Worm (Caenorhabditis elegans) whole organism, late embryonic: ENCODE measurements around the gene C25F9.6.

ENCODE experiments used
- C08G9.2 ChIP-seq: sonication (generic microtip); optimal IDR thresholded peaks from 2 replicates; lab custom pipeline; 2016; ENCODE audit warnings: mild to moderate bottlenecking, missing genetic modification characterization, moderate library complexity, missing compliant biosample characterization
- C38D4.7 ChIP-seq: fragments of 200-800 bp; sonication (Bioruptor generic); optimal IDR thresholded peaks from 2 replicates; lab custom pipeline; 2018; ENCODE audit warnings: mild to moderate bottlenecking, missing genetic modification characterization, moderate library complexity, missing compliant biosample characterization
- K02D7.2 ChIP-seq: sonication (generic microtip); optimal IDR thresholded peaks from 2 replicates; lab custom pipeline; 2017; ENCODE audit warnings: mild to moderate bottlenecking, missing genetic modification characterization, missing compliant biosample characterization
- K09A11.1 ChIP-seq: sonication (generic microtip); optimal IDR thresholded peaks from 2 replicates; lab custom pipeline; 2017; ENCODE audit warnings: antibody characterized with exemption, mild to moderate bottlenecking, missing genetic modification characterization, missing compliant biosample characterization; ENCODE audit not compliant: insufficient read depth
- ceh-14 ChIP-seq: sonication (generic microtip); optimal IDR thresholded peaks from 2 replicates; lab custom pipeline; 2016; ENCODE audit warnings: missing genotype, missing genetic modification characterization, missing compliant biosample characterization
- ceh-2 ChIP-seq: sonication (generic microtip); optimal IDR thresholded peaks from 2 replicates; lab custom pipeline; 2016; ENCODE audit warnings: missing genotype, missing genetic modification characterization, missing compliant biosample characterization
- ceh-30 ChIP-seq: fragments of 150-350 bp; optimal IDR thresholded peaks from 2 replicates; lab custom pipeline; 2014; ENCODE audit warnings: missing biosample characterization, missing genetic modification characterization
- ceh-31 ChIP-seq: sonication (generic microtip); optimal IDR thresholded peaks from 2 replicates; lab custom pipeline; 2016; ENCODE audit warnings: missing genetic modification characterization, missing compliant biosample characterization
- ceh-6 ChIP-seq: fragments of 200-800 bp; sonication (Bioruptor generic); optimal IDR thresholded peaks from 2 replicates; lab custom pipeline; 2018; ENCODE audit warnings: mild to moderate bottlenecking, missing genetic modification characterization, missing compliant biosample characterization
- che-1 ChIP-seq: sonication (generic microtip); optimal IDR thresholded peaks from 2 replicates; lab custom pipeline; 2016; ENCODE audit warnings: mild to moderate bottlenecking, missing genetic modification characterization, missing compliant biosample characterization
- dmd-4 ChIP-seq: sonication (generic microtip); optimal IDR thresholded peaks from 2 replicates; lab custom pipeline; 2016; ENCODE audit warnings: borderline replicate concordance, missing genetic modification characterization, missing compliant biosample characterization
- dve-1 ChIP-seq: sonication (generic microtip); optimal IDR thresholded peaks from 2 replicates; lab custom pipeline; 2017; ENCODE audit warnings: antibody characterized with exemption, mild to moderate bottlenecking, missing genetic modification characterization, missing compliant biosample characterization
- elt-2 ChIP-seq: sonication (generic microtip); optimal IDR thresholded peaks from 2 replicates; lab custom pipeline; 2016; ENCODE audit warnings: missing genetic modification reagents, missing genetic modification characterization, missing compliant biosample characterization
- ets-4 ChIP-seq: sonication (generic microtip); optimal IDR thresholded peaks from 2 replicates; lab custom pipeline; 2016; ENCODE audit warnings: missing genetic modification characterization, missing compliant biosample characterization
- eyg-1 ChIP-seq: sonication (generic microtip); optimal IDR thresholded peaks from 2 replicates; lab custom pipeline; 2016; ENCODE audit warnings: missing genotype, missing genetic modification characterization, missing compliant biosample characterization
- fkh-10 ChIP-seq: fragments of 150-350 bp; optimal IDR thresholded peaks from 2 replicates; lab custom pipeline; 2014; ENCODE audit warnings: missing biosample characterization, missing genetic modification reagents, missing genetic modification characterization
- hlh-30 ChIP-seq: sonication (generic microtip); optimal IDR thresholded peaks from 2 replicates; lab custom pipeline; 2017; ENCODE audit warnings: antibody characterized with exemption, missing genetic modification characterization, missing compliant biosample characterization; ENCODE audit not compliant: insufficient read depth
- hlh-8 ChIP-seq: sonication (generic microtip); optimal IDR thresholded peaks from 2 replicates; lab custom pipeline; 2016; ENCODE audit warnings: missing genotype, missing genetic modification characterization, missing compliant biosample characterization
- lim-6 ChIP-seq: sonication (generic microtip); optimal IDR thresholded peaks from 2 replicates; lab custom pipeline; 2016; ENCODE audit warnings: missing genetic modification characterization, missing compliant biosample characterization
- lin-11 ChIP-seq: fragments of 200-800 bp; sonication (Bioruptor generic); optimal IDR thresholded peaks from 2 replicates; lab custom pipeline; 2018; ENCODE audit warnings: mild to moderate bottlenecking, missing genetic modification characterization, missing compliant biosample characterization
- mec-3 ChIP-seq: sonication (generic microtip); optimal IDR thresholded peaks from 2 replicates; lab custom pipeline; 2016; ENCODE audit warnings: borderline replicate concordance, missing genetic modification characterization, missing compliant biosample characterization
- odd-2 ChIP-seq: sonication (generic microtip); optimal IDR thresholded peaks from 2 replicates; lab custom pipeline; 2017; ENCODE audit warnings: antibody characterized with exemption, mild to moderate bottlenecking, missing genetic modification characterization, missing compliant biosample characterization
- pag-3 ChIP-seq: sonication (generic microtip); optimal IDR thresholded peaks from 2 replicates; lab custom pipeline; 2016; ENCODE audit warnings: missing compliant biosample characterization, missing genetic modification characterization, borderline replicate concordance
- pax-1 ChIP-seq: fragments of 150-350 bp; optimal IDR thresholded peaks from 2 replicates; lab custom pipeline; 2014; ENCODE audit warnings: missing biosample characterization, missing genetic modification characterization
- rnt-1 ChIP-seq: sonication (generic microtip); optimal IDR thresholded peaks from 2 replicates; lab custom pipeline; 2016; ENCODE audit warnings: missing genetic modification characterization, missing compliant biosample characterization
- sdc-2 ChIP-seq: sonication (generic microtip); optimal IDR thresholded peaks from 2 replicates; lab custom pipeline; 2016; ENCODE audit warnings: missing genotype, missing genetic modification characterization, missing compliant biosample characterization
- tbx-7 ChIP-seq: sonication (generic microtip); optimal IDR thresholded peaks from 2 replicates; lab custom pipeline; 2016; ENCODE audit warnings: missing genotype, missing genetic modification characterization, missing compliant biosample characterization
- unc-3 ChIP-seq, 2 experiments: fragments of 200-800 bp in 1 of 2; sonication (Bioruptor generic) in 1 of 2; sonication (generic microtip) in 1 of 2; conservative IDR thresholded peaks in 1 of 2; optimal IDR thresholded peaks in 1 of 2; 2 replicates each; pipeline versions ENCODE4 v1.3.6 to Lab custom; 2016 to 2022; ENCODE audit warnings: missing compliant biosample characterization in 2 of 2, missing genetic modification characterization in 2 of 2, missing genetic modification reagents in 1 of 2
- unc-42 ChIP-seq: sonication (generic microtip); optimal IDR thresholded peaks from 2 replicates; lab custom pipeline; 2016; ENCODE audit warnings: missing genotype, missing genetic modification characterization, missing compliant biosample characterization
- unc-55 ChIP-seq: sonication (generic microtip); optimal IDR thresholded peaks from 2 replicates; lab custom pipeline; 2017; ENCODE audit warnings: missing biosample characterization, missing genetic modification reagents, missing genetic modification characterization
- unc-86 ChIP-seq: sonication (generic microtip); optimal IDR thresholded peaks from 2 replicates; lab custom pipeline; 2016; ENCODE audit warnings: missing genetic modification characterization, missing compliant biosample characterization
- ztf-16 ChIP-seq: sonication (generic microtip); optimal IDR thresholded peaks from 2 replicates; lab custom pipeline; 2017; ENCODE audit warnings: missing genetic modification characterization, missing compliant biosample characterization

Gene C25F9.6

ce11 chrV:19370189-19370588 is 34.9 kb downstream of the C25F9.6 start, which contains the start of gene Y43F8A.1:
Gene Y43F8A.1, plus strand, starts transcription at chrV:19370489.
- TF ChIP-seq pag-3 (no peak), odd-2 (tag; lab: Kevin White, UChicago) (no peak), fkh-10 (GFP tag; lab: Kevin White, UChicago) (no peak), K02D7.2 (tag; lab: Kevin White, UChicago) (no peak), lin-11 (tag; lab: Kevin White, UChicago) (no peak), ceh-6 (GFP tag; lab: Kevin White, UChicago) (no peak), C08G9.2 (tag; lab: Kevin White, UChicago) (no peak), dve-1 (no peak), unc-55 (GFP tag; lab: Kevin White, UChicago) (no peak), mec-3 (tag; lab: Kevin White, UChicago) (no peak), unc-42 (no peak), lim-6 (no peak), C38D4.7 (no peak), dmd-4 (tag; lab: Kevin White, UChicago) (no peak), unc-86 (no peak)

ce11 chrV:19362568-19362967 is 42.6 kb downstream of the C25F9.6 start, which contains the start of gene C14B4.2:
Gene C14B4.2, minus strand, starts transcription at chrV:19362668.
- TF ChIP-seq tbx-7 (tag; lab: Kevin White, UChicago) = no peak
- no peak for TF ChIP-seq ceh-14
- TF ChIP-seq hlh-30 (tag; lab: Kevin White, UChicago) = no peak

DNA sequence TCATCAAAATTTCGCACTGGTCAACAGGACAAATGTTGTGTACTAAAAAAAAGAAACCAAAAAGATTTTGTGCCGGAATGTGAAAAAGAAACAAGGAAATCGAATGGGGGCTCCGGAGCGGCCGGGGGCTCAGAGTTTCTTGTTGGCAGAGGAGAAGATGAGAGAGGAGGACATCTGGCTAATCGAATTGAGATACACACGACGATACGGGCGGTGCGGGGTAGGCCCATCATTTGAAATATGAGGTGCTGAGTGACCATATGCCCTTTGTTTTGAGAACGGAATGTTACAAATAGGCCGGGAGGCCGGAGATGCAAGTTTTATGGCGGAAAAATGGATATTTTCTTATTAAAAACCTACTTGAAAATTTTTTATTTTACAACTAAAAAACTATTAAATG is 47.1 kb downstream of the C25F9.6 start:
- peak; percentile 44 for TF ChIP-seq pag-3
- TF ChIP-seq ztf-16 (tag; lab: Kevin White, UChicago) = no peak
- no peak for TF ChIP-seq eyg-1 (tag; lab: Kevin White, UChicago)
- TF ChIP-seq ceh-31 = peak; percentile 16
- no peak for TF ChIP-seq dmd-4 (tag; lab: Kevin White, UChicago)
- TF ChIP-seq lim-6 = no peak
- TF ChIP-seq unc-3 (GFP tag; conservative IDR thresholded peaks at IDR 0.05; lab: Robert Waterston, UW) = no peak
- TF ChIP-seq unc-3 (tag; optimal IDR thresholded peaks at IDR 0.05; lab: Kevin White, UChicago) = no peak
- no peak for TF ChIP-seq pax-1
- TF ChIP-seq rnt-1 (tag; lab: Kevin White, UChicago) = no peak
- TF ChIP-seq ceh-30 (tag; lab: Kevin White, UChicago) = no peak
- no peak for TF ChIP-seq unc-86
- no peak for TF ChIP-seq fkh-10 (GFP tag; lab: Kevin White, UChicago)
- TF ChIP-seq hlh-8 (tag; lab: Kevin White, UChicago) = no peak
- no peak for TF ChIP-seq elt-2
- TF ChIP-seq unc-42 = peak; percentile 87
- TF ChIP-seq tbx-7 (tag; lab: Kevin White, UChicago) = no peak
- no peak for TF ChIP-seq lin-11 (tag; lab: Kevin White, UChicago)
- no peak for TF ChIP-seq che-1 (tag; lab: Kevin White, UChicago)
- no peak for TF ChIP-seq K09A11.1 (tag; lab: Kevin White, UChicago)

DNA sequence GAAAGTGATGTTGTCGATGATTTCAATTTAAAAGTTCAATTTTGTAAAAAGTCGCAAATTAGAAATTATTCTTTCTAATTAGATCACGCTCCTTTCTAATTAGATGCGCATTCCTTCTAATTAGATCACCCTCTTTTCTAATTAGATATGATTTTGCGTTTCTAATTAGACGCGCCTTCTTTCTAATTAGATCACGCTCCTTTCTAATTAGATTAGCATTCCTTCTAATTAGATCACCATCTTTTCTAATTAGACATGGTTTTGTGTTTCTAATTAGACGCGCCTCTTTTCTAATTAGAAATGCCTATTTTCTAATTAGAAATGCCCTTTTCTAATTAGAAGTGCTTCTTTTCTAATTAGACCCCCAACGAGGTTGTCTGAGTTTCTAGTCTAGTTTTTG is 48.4 kb downstream of the C25F9.6 start:
- TF ChIP-seq ceh-14 = peak; percentile 28
- TF ChIP-seq sdc-2 = no peak
- TF ChIP-seq ceh-6 (GFP tag; lab: Kevin White, UChicago) = no peak
- peak; percentile 56 for TF ChIP-seq unc-42
- TF ChIP-seq pag-3 = no peak
- TF ChIP-seq ets-4 (tag; lab: Kevin White, UChicago) = no peak

- TF ChIP-seq ceh-2 (no peak), ceh-30 (tag; lab: Kevin White, UChicago) (no peak), unc-55 (GFP tag; lab: Kevin White, UChicago) (no peak), ztf-16 (tag; lab: Kevin White, UChicago) (no peak), ets-4 (tag; lab: Kevin White, UChicago) (no peak), fkh-10 (GFP tag; lab: Kevin White, UChicago) (no peak), ceh-6 (GFP tag; lab: Kevin White, UChicago) (no peak)
- TF ChIP-seq, all 69 proteins: peak for 0
Measured at ce11 chrV:19355219-19355618, 49.9 kb downstream of the C25F9.6 start.
